Fruit fly (Drosophila melanogaster): ENCODE measurements around the gene CG4462.
A peak's percentile ranks its signal among the peaks of the same experiment; 100 is the strongest.

Gene CG4462

dm6 chr3R:19918207-19918606 lies 7.0 kb downstream of the CG4462 start, which contains the start of gene CG4770:
Gene CG4770, plus strand, starts transcription at chr3R:19918507.
- TF ChIP-seq CG33017 (tag; optimal IDR thresholded peaks at IDR 0.05) (no peak), tj (GFP tag; optimal IDR thresholded peaks at IDR 0.05) (no peak)

DNA sequence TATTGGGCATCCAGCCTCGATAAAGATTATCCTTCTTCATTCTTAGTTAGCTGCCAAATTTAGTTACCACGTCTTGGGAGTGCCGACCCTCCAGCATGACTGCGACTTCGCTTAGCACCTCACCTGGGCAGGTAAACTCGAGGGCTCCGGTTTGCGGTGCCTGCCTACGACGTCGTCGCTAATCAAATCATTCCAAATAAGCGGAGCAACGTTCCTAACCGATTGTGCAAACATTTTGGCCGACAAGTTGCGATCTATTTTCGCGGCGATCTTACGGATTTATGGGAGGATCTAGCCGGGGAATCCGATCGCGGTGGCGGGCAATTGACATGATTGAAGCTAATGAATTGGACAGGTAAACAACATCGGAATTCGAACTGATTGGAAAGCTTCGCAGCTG lies 7.4 kb downstream of the CG4462 start, which contains the start of gene CG4465:
Gene CG4465 (minus strand): TSS at position 101 of the 400 bp plus-strand sequence.
- TF ChIP-seq CG5204 (GFP tag; optimal IDR thresholded peaks at IDR 0.05) (no peak), ovo (GFP tag; optimal IDR thresholded peaks at IDR 0.05) (no peak), Mnt (GFP tag; optimal IDR thresholded peaks at IDR 0.05) (no peak), kay (GFP tag; ENCODE audit: borderline replicate concordance) (no peak), CG7101 (tag; optimal IDR thresholded peaks at IDR 0.05) (no peak), cic (GFP tag; optimal IDR thresholded peaks at IDR 0.05) (no peak), pad (GFP tag; optimal IDR thresholded peaks at IDR 0.05) (no peak), cnc (optimal IDR thresholded peaks at IDR 0.05) (no peak), Crg-1 (GFP tag; optimal IDR thresholded peaks at IDR 0.05) (no peak), CG11617 (GFP tag; optimal IDR thresholded peaks at IDR 0.05) (no peak), tj (GFP tag; optimal IDR thresholded peaks at IDR 0.05) (no peak), bab1 (GFP tag; optimal IDR thresholded peaks at IDR 0.05) (no peak), CG33017 (tag; optimal IDR thresholded peaks at IDR 0.05) (no peak)

DNA sequence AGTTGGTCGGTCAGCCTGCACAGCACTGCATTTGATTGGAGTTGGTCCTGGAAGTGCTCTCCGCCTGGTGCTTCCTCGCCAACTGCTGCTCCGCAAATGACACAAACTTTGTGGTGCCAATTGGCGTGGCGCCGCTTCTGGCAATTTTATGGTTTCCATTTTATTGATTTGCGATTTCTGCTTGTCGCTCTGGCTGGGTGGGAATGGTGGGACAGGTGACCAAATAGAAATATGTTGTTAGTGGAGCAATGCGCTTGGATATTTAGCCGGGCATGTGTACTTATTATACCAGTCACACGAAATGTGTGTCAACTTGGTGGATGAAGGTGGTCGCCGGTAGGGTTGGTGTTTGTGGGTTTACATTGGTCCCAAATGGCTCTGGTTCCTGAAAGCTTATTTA lies 9.9 kb downstream of the CG4462 start, which contains the start of the genes Xport-A and Xport-B:
Gene Xport-A (minus strand): TSS at position 101 of the 400 bp plus-strand sequence.
Gene Xport-B (minus strand): TSS at position 101 of the 400 bp plus-strand sequence.
- TF ChIP-seq CG1620 (GFP tag; optimal IDR thresholded peaks at IDR 0.05): no peak
- TF ChIP-seq CG7045 (GFP tag; optimal IDR thresholded peaks at IDR 0.05): no peak

dm6 chr3R:19911030-19911429 lies 14.1 kb downstream of the CG4462 start:
- TF ChIP-seq pad (GFP tag; optimal IDR thresholded peaks at IDR 0.05) (no peak), tj (GFP tag; optimal IDR thresholded peaks at IDR 0.05) (no peak), CG7101 (tag; optimal IDR thresholded peaks at IDR 0.05) (no peak), CG5204 (GFP tag; optimal IDR thresholded peaks at IDR 0.05) (no peak), Hr96 (GFP tag; optimal IDR thresholded peaks at IDR 0.05) (no peak), Crg-1 (GFP tag; optimal IDR thresholded peaks at IDR 0.05) (no peak), CG14711 (tag; optimal IDR thresholded peaks at IDR 0.05) (no peak), CG7045 (GFP tag; optimal IDR thresholded peaks at IDR 0.05) (no peak), toe (GFP tag; optimal IDR thresholded peaks at IDR 0.05) (no peak), CG33017 (tag; optimal IDR thresholded peaks at IDR 0.05) (no peak), bab1 (GFP tag; optimal IDR thresholded peaks at IDR 0.05) (no peak), cnc (optimal IDR thresholded peaks at IDR 0.05) (no peak), kay (GFP tag; ENCODE audit: borderline replicate concordance) (no peak), Mnt (GFP tag; optimal IDR thresholded peaks at IDR 0.05) (no peak), Clk (GFP tag; optimal IDR thresholded peaks at IDR 0.05) (no peak), CG11617 (GFP tag; optimal IDR thresholded peaks at IDR 0.05) (no peak)

DNA sequence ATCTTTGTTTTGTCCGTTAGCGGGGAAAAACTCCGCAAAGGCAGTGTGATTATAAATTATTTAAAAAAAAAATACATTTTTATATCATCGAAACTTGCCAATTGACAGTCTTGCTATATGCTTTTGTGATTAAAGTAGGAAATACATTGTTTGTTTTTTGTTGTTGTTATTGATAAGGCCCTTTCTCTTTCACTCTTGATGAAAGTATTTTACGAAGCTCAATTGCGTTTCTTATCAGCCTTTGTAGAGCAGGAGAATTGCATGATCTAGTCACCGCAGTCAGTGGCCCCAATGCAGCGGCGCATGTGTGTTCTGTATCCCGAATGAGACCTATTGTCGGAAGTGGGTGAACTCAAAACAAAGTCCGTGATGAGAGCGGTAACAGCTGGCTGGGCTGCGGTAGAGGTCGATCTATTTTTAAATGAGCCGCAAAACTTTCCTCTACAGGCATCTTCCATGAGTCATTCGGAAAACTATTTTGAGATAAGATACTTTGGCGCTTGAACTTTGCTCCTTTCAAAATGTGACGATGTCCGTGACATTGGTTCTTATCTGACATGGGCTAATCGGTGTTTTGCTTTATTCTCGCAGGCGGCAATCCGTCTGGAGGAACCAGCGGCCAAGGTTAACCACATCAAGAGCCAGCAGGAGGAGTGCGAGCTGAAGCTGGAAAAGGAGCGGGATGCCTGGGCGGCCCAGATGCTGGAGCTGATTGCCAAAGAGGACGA lies 14.7 kb downstream of the CG4462 start:
- TF ChIP-seq kay (GFP tag; ENCODE audit: borderline replicate concordance) (peak; percentile 87), cic (GFP tag; optimal IDR thresholded peaks at IDR 0.05) (peak; percentile 73), Mnt (GFP tag; optimal IDR thresholded peaks at IDR 0.05) (peak; percentile 3), CG11617 (GFP tag; optimal IDR thresholded peaks at IDR 0.05) (no peak)

dm6 chr3R:19909541-19910182 lies 15.5 kb downstream of the CG4462 start:
- TF ChIP-seq ovo (GFP tag; optimal IDR thresholded peaks at IDR 0.05) (no peak), Crg-1 (GFP tag; optimal IDR thresholded peaks at IDR 0.05) (no peak), cic (GFP tag; optimal IDR thresholded peaks at IDR 0.05) (no peak), CG12768 (GFP tag; optimal IDR thresholded peaks at IDR 0.05) (no peak), CG5204 (GFP tag; optimal IDR thresholded peaks at IDR 0.05) (no peak), CG14711 (tag; optimal IDR thresholded peaks at IDR 0.05) (no peak), pad (GFP tag; optimal IDR thresholded peaks at IDR 0.05) (no peak), Mnt (GFP tag; optimal IDR thresholded peaks at IDR 0.05) (no peak), CG7045 (GFP tag; optimal IDR thresholded peaks at IDR 0.05) (no peak), Clk (GFP tag; optimal IDR thresholded peaks at IDR 0.05) (no peak), toe (GFP tag; optimal IDR thresholded peaks at IDR 0.05) (no peak), bab1 (GFP tag; optimal IDR thresholded peaks at IDR 0.05) (no peak), kay (GFP tag; ENCODE audit: borderline replicate concordance) (no peak), CG11617 (GFP tag; optimal IDR thresholded peaks at IDR 0.05) (no peak), CG1620 (GFP tag; optimal IDR thresholded peaks at IDR 0.05) (no peak), Hr96 (GFP tag; optimal IDR thresholded peaks at IDR 0.05) (no peak), CG33017 (tag; optimal IDR thresholded peaks at IDR 0.05) (no peak), tj (GFP tag; optimal IDR thresholded peaks at IDR 0.05) (no peak), cnc (optimal IDR thresholded peaks at IDR 0.05) (no peak)

dm6 chr3R:19908863-19909343 lies 16.3 kb downstream of the CG4462 start:
- no peak for TF ChIP-seq bab1 (GFP tag; optimal IDR thresholded peaks at IDR 0.05)
- TF ChIP-seq CG7101 (tag; optimal IDR thresholded peaks at IDR 0.05): peak; percentile 22
- TF ChIP-seq pad (GFP tag; optimal IDR thresholded peaks at IDR 0.05): peak; percentile 14
- peak; percentile 29 for TF ChIP-seq CG11617 (GFP tag; optimal IDR thresholded peaks at IDR 0.05)
- TF ChIP-seq CG1620 (GFP tag; optimal IDR thresholded peaks at IDR 0.05): peak; percentile 1
- TF ChIP-seq kay (GFP tag; ENCODE audit: borderline replicate concordance): peak; percentile 85
- TF ChIP-seq CG12768 (GFP tag; optimal IDR thresholded peaks at IDR 0.05): no peak
- no peak for TF ChIP-seq cnc (optimal IDR thresholded peaks at IDR 0.05)
- peak; percentile 87 for TF ChIP-seq cic (GFP tag; optimal IDR thresholded peaks at IDR 0.05)
- peak; percentile 20 for TF ChIP-seq CG33017 (tag; optimal IDR thresholded peaks at IDR 0.05)
- TF ChIP-seq Crg-1 (GFP tag; optimal IDR thresholded peaks at IDR 0.05): peak; percentile 13
- peak; percentile 20 for TF ChIP-seq Mnt (GFP tag; optimal IDR thresholded peaks at IDR 0.05)

Measured in whole organism, adult.